Worm (Caenorhabditis elegans) whole organism, L4/young adult: ENCODE results near the gene csb-1.

Experiments used
- W03F9.2 ChIP-seq: fragments of 150-350 bp; optimal IDR thresholded peaks from 2 replicates; lab custom pipeline; 2014; ENCODE audit warnings: missing biosample characterization, missing genetic modification characterization
- dao-5 ChIP-seq: sonication (generic microtip); optimal IDR thresholded peaks from 2 replicates; lab custom pipeline; 2016; ENCODE audit warnings: missing genotype, missing genetic modification characterization, moderate library complexity, missing compliant biosample characterization
- him-1 ChIP-seq: sonication (generic microtip); optimal IDR thresholded peaks from 2 replicates; lab custom pipeline; 2016; ENCODE audit warnings: missing genotype, missing genetic modification reagents, missing genetic modification characterization, missing compliant biosample characterization

DNA sequence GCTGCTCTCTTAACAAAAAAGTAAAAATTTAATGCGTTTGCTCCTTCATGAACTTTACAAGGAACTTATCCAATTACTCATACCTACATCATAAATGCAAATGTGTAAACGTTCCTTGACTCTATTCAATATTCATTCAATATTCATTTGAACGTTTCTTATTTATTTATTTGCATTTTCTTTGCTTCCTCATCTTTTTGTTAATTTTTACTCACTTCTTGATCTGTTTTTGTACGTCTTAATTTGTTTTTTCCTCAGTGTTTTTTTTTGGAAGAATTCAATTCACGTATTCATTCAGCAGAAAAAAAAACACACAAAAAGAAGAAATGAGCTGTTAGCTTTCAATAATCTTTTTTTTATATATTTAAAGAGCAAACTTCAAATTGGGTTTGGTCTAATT is 37.1 kb upstream of the csb-1 start:
- TF ChIP-seq dao-5 (tag; lab: Kevin White, UChicago), result no peak
- no peak for TF ChIP-seq him-1 (tag; lab: Kevin White, UChicago)
- no peak for TF ChIP-seq W03F9.2
